Worm (Caenorhabditis elegans): ENCODE data around the gene F08D12.4.

Gene F08D12.4

ce11 chrII:2827859-2828403 lies 50.0 kb downstream of the F08D12.4 start, which contains the start of gene K12H6.8:
TSS of gene K12H6.8 (plus strand) at chrII:2827896.
- TF ChIP-seq flt-1 (GFP tag; IDR thresholded peaks at IDR 0.05), result no peak
- TF ChIP-seq ama-1 (optimal IDR thresholded peaks at IDR 0.05), result peak; percentile 73
- TF ChIP-seq hnd-1 (tag; optimal IDR thresholded peaks at IDR 0.05), result no peak

Data from whole organism, early embryonic.